Worm (Caenorhabditis elegans) whole organism, L4 larva: ENCODE measurements around the gene sph-1.

Source experiments
- F26F4.8 ChIP-seq: fragments of 200-800 bp; sonication (Bioruptor generic); conservative IDR thresholded peaks from 2 replicates; pipeline ENCODE4 v1.3.6; 2022; ENCODE audit warnings: missing genetic modification characterization, missing compliant biosample characterization
- F49E8.2 ChIP-seq: sonication (generic microtip); optimal IDR thresholded peaks from 2 replicates; lab custom pipeline; 2016; ENCODE audit warnings: missing compliant biosample characterization, mild to moderate bottlenecking, missing genetic modification characterization, borderline replicate concordance
- R02D3.7 ChIP-seq: fragments of 150-350 bp; sonication (generic microtip); optimal IDR thresholded peaks from 3 replicates; lab custom pipeline; 2014; ENCODE audit warnings: missing biosample characterization, missing genetic modification characterization
- T20F7.1 ChIP-seq: fragments of 200-800 bp; sonication (Bioruptor generic); optimal IDR thresholded peaks from 2 replicates; lab custom pipeline; 2018; ENCODE audit warnings: mild to moderate bottlenecking, missing genetic modification characterization, missing compliant biosample characterization
- aly-2 ChIP-seq: sonication (generic microtip); optimal IDR thresholded peaks from 2 replicates; lab custom pipeline; 2018; ENCODE audit warnings: missing biosample characterization, missing genetic modification characterization
- ceh-20 ChIP-seq: fragments of 200-800 bp; sonication (Bioruptor generic); IDR thresholded peaks from 2 replicates; pipeline ENCODE4 v1.3.6; 2022; ENCODE audit warnings: missing genetic modification reagents, missing genetic modification characterization, missing compliant biosample characterization
- ces-1 ChIP-seq: fragments of 150-350 bp; sonication (generic microtip); optimal IDR thresholded peaks from 4 replicates; lab custom pipeline; 2014; ENCODE audit warnings: missing biosample characterization, missing genetic modification reagents, missing genetic modification characterization
- daf-16 ChIP-seq, 3 experiments: sonication (generic microtip); optimal IDR thresholded peaks; 2 replicates each; lab custom pipeline; 2016 to 2017; ENCODE audit warnings: missing genetic modification characterization in 3 of 3, missing genetic modification reagents in 3 of 3, mild to moderate bottlenecking in 2 of 3, missing compliant biosample characterization in 2 of 3, missing biosample characterization in 1 of 3, moderate library complexity in 1 of 3
- daf-8 ChIP-seq: fragments of 200-800 bp; sonication (Bioruptor generic); IDR thresholded peaks from 2 replicates; pipeline ENCODE4 v1.3.6; 2022; ENCODE audit warnings: missing genetic modification characterization, missing compliant biosample characterization
- dmd-6 ChIP-seq: fragments of 200-800 bp; sonication (Bioruptor generic); IDR thresholded peaks from 2 replicates; pipeline ENCODE4 v1.3.6; 2022; ENCODE audit warnings: missing genetic modification reagents, missing genetic modification characterization, missing compliant biosample characterization
- duxl-1 ChIP-seq: sonication (generic microtip); optimal IDR thresholded peaks from 2 replicates; lab custom pipeline; 2016; ENCODE audit warnings: mild to moderate bottlenecking, missing genetic modification characterization, moderate library complexity, missing compliant biosample characterization; ENCODE audit not compliant: poor library complexity
- dve-1 ChIP-seq: sonication (generic microtip); optimal IDR thresholded peaks from 2 replicates; lab custom pipeline; 2017; ENCODE audit warnings: antibody characterized with exemption, mild to moderate bottlenecking, missing genetic modification characterization, missing compliant biosample characterization; ENCODE audit not compliant: insufficient read depth
- egl-43 ChIP-seq: fragments of 200-800 bp; sonication (Bioruptor generic); IDR thresholded peaks from 2 replicates; pipeline ENCODE4 v1.3.6; 2022; ENCODE audit warnings: missing genetic modification reagents, missing genetic modification characterization, missing compliant biosample characterization
- fkh-10 ChIP-seq: fragments of 150-350 bp; optimal IDR thresholded peaks from 2 replicates; lab custom pipeline; 2014; ENCODE audit warnings: missing biosample characterization, missing genetic modification reagents, missing genetic modification characterization
- gei-8 ChIP-seq: fragments of 200-800 bp; sonication (Bioruptor generic); optimal IDR thresholded peaks from 2 replicates; lab custom pipeline; 2018; ENCODE audit warnings: mild to moderate bottlenecking, missing genetic modification characterization, missing compliant biosample characterization
- hlh-11 ChIP-seq: fragments of 200-800 bp; sonication (Bioruptor generic); optimal IDR thresholded peaks from 2 replicates; lab custom pipeline; 2018; ENCODE audit warnings: mild to moderate bottlenecking, missing genetic modification characterization, missing compliant biosample characterization
- hlh-30 ChIP-seq: sonication (generic microtip); optimal IDR thresholded peaks from 2 replicates; lab custom pipeline; 2017; ENCODE audit warnings: antibody characterized with exemption, mild to moderate bottlenecking, missing genetic modification characterization, missing compliant biosample characterization; ENCODE audit not compliant: insufficient read depth
- jun-1 ChIP-seq: fragments of 150-350 bp; optimal IDR thresholded peaks from 2 replicates; lab custom pipeline; 2014; ENCODE audit warnings: missing biosample characterization, missing genetic modification reagents, missing genetic modification characterization
- lin-13 ChIP-seq: fragments of 150-350 bp; optimal IDR thresholded peaks from 2 replicates; lab custom pipeline; 2014; ENCODE audit warnings: missing biosample characterization, missing genetic modification reagents, missing genetic modification characterization
- lin-15B ChIP-seq: fragments of 150-350 bp; sonication (generic microtip); optimal IDR thresholded peaks from 3 replicates; lab custom pipeline; 2014; ENCODE audit warnings: missing biosample characterization, missing genetic modification characterization
- lin-29 ChIP-seq: fragments of 200-800 bp; sonication (Bioruptor generic); IDR thresholded peaks from 2 replicates; pipeline ENCODE4 v1.3.6; 2022; ENCODE audit warnings: missing genetic modification reagents, missing genetic modification characterization, missing compliant biosample characterization
- lin-39 ChIP-seq: fragments of 150-350 bp; optimal IDR thresholded peaks from 2 replicates; lab custom pipeline; 2014; ENCODE audit warnings: missing biosample characterization, missing genetic modification reagents, missing genetic modification characterization
- lir-3 ChIP-seq: sonication (generic microtip); optimal IDR thresholded peaks from 2 replicates; lab custom pipeline; 2016; ENCODE audit warnings: mild to moderate bottlenecking, missing genetic modification characterization, missing compliant biosample characterization
- madf-9 ChIP-seq: fragments of 200-800 bp; sonication (Bioruptor generic); conservative IDR thresholded peaks from 2 replicates; pipeline ENCODE4 v1.3.6; 2022; ENCODE audit warnings: missing genetic modification reagents, missing genetic modification characterization, missing compliant biosample characterization
- mdl-1 ChIP-seq, 2 experiments: fragments of 150-350 bp in 1 of 2; sonication (generic microtip) in 1 of 2; optimal IDR thresholded peaks; 2 replicates each; lab custom pipeline; 2014 to 2017; ENCODE audit warnings: missing biosample characterization in 2 of 2, missing genetic modification characterization in 2 of 2
- mep-1 ChIP-seq: fragments of 150-350 bp; sonication (generic microtip); optimal IDR thresholded peaks from 3 replicates; lab custom pipeline; 2014; ENCODE audit warnings: missing biosample characterization, missing genetic modification characterization
- mes-2 ChIP-seq: sonication (generic microtip); optimal IDR thresholded peaks from 2 replicates; lab custom pipeline; 2016; ENCODE audit warnings: missing genotype, mild to moderate bottlenecking, missing genetic modification characterization, missing compliant biosample characterization; ENCODE audit not compliant: poor library complexity, severe bottlenecking
- mxl-2 ChIP-seq: fragments of 200-800 bp; sonication (Bioruptor generic); conservative IDR thresholded peaks from 2 replicates; pipeline ENCODE4 v1.3.6; 2022; ENCODE audit warnings: missing genetic modification reagents, missing genetic modification characterization, missing compliant biosample characterization
- nhr-10 ChIP-seq: fragments of 150-350 bp; optimal IDR thresholded peaks from 2 replicates; lab custom pipeline; 2014; ENCODE audit warnings: missing biosample characterization, missing genetic modification characterization
- nhr-102 ChIP-seq: sonication (generic microtip); optimal IDR thresholded peaks from 2 replicates; lab custom pipeline; 2016; ENCODE audit warnings: mild to moderate bottlenecking, missing genetic modification characterization, moderate library complexity, missing compliant biosample characterization
- nhr-11 ChIP-seq: fragments of 150-350 bp; optimal IDR thresholded peaks from 2 replicates; lab custom pipeline; 2014; ENCODE audit warnings: missing biosample characterization, missing genetic modification characterization
- nhr-111 ChIP-seq: fragments of 200-800 bp; sonication (Bioruptor generic); optimal IDR thresholded peaks from 2 replicates; lab custom pipeline; 2018; ENCODE audit warnings: mild to moderate bottlenecking, missing genetic modification characterization, missing compliant biosample characterization
- nhr-28 ChIP-seq: fragments of 150-350 bp; optimal IDR thresholded peaks from 2 replicates; lab custom pipeline; 2014; ENCODE audit warnings: missing biosample characterization, missing genetic modification characterization
- nhr-42 ChIP-seq: fragments of 200-800 bp; sonication (Bioruptor generic); IDR thresholded peaks from 2 replicates; pipeline ENCODE4 v1.3.6; 2022; ENCODE audit warnings: missing genetic modification characterization, missing compliant biosample characterization
- nhr-77 ChIP-seq: fragments of 150-350 bp; optimal IDR thresholded peaks from 2 replicates; lab custom pipeline; 2014; ENCODE audit warnings: missing biosample characterization, missing genetic modification characterization
- pqm-1 ChIP-seq: sonication (generic microtip); optimal IDR thresholded peaks from 2 replicates; lab custom pipeline; 2017; ENCODE audit warnings: missing biosample characterization, missing genetic modification characterization
- set-16 ChIP-seq: fragments of 200-800 bp; sonication (Bioruptor generic); IDR thresholded peaks from 2 replicates; pipeline ENCODE4 v1.3.6; 2022; ENCODE audit warnings: missing genetic modification reagents, missing genetic modification characterization, missing compliant biosample characterization
- spr-1 ChIP-seq: sonication (generic microtip); optimal IDR thresholded peaks from 2 replicates; lab custom pipeline; 2016; ENCODE audit warnings: mild to moderate bottlenecking, missing genetic modification characterization, missing compliant biosample characterization
- unc-130 ChIP-seq: sonication (generic microtip); optimal IDR thresholded peaks from 2 replicates; lab custom pipeline; 2016; ENCODE audit warnings: missing genetic modification reagents, missing genetic modification characterization, missing compliant biosample characterization
- unc-62 ChIP-seq, 3 experiments: fragments of 150-350 bp in 1 of 3; sonication (generic microtip); optimal IDR thresholded peaks in 2 of 3; peaks in 1 of 3; 1 replicate in 1 of 3; 2 replicates in 2 of 3; lab custom pipeline; 2014 to 2017; ENCODE audit warnings: missing biosample characterization in 3 of 3, missing genetic modification characterization in 3 of 3, missing genetic modification reagents in 3 of 3, missing genotype in 1 of 3
- vab-7 ChIP-seq: fragments of 200-800 bp; sonication (Bioruptor generic); IDR thresholded peaks from 2 replicates; pipeline ENCODE4 v1.3.6; 2022; ENCODE audit warnings: missing genetic modification reagents, missing genetic modification characterization, missing compliant biosample characterization
- zfp-3 ChIP-seq: fragments of 200-800 bp; sonication (Bioruptor generic); conservative IDR thresholded peaks from 2 replicates; pipeline ENCODE4 v1.3.6; 2022; ENCODE audit warnings: missing genetic modification reagents, missing genetic modification characterization, missing compliant biosample characterization
- zip-11 ChIP-seq: fragments of 200-800 bp; sonication (Bioruptor generic); IDR thresholded peaks from 2 replicates; pipeline ENCODE4 v1.3.6; 2022; ENCODE audit warnings: missing genetic modification characterization, missing compliant biosample characterization
- ztf-11 ChIP-seq: fragments of 150-350 bp; optimal IDR thresholded peaks from 2 replicates; lab custom pipeline; 2014; ENCODE audit warnings: missing biosample characterization, missing genetic modification characterization

The sph-1 gene

ce11 chrIV:8153163-8153562 lies 19.8 kb upstream of the sph-1 start:
- no peak for TF ChIP-seq mdl-1 (tag; optimal IDR thresholded peaks at IDR 0.05; lab: Kevin White, UChicago)
- no peak for TF ChIP-seq lir-3 (tag; lab: Kevin White, UChicago)
- TF ChIP-seq unc-62 (GFP tag; optimal IDR thresholded peaks at IDR 0.05 in 1 of 2; lab: Kevin White, UChicago): peak in 1 of 2 experiments; percentile 93
- no peak for TF ChIP-seq unc-62 (tag; optimal IDR thresholded peaks at IDR 0.05; lab: Kevin White, UChicago)
- no peak for TF ChIP-seq ceh-20 (GFP tag; lab: Robert Waterston, UW)
- TF ChIP-seq jun-1 (tag; lab: Kevin White, UChicago): no peak
- TF ChIP-seq unc-130 (GFP tag; lab: Kevin White, UChicago): no peak
- TF ChIP-seq, all 104 proteins: peak for 1

- TF ChIP-seq dmd-6 (GFP tag; lab: Robert Waterston, UW) (0 out of 2 replicates have a peak, but pooled peaks have one; percentile 9), daf-16 (GFP tag; optimal IDR thresholded peaks at IDR 0.05; lab: Kevin White, UChicago) (no peak), daf-16 (tag; optimal IDR thresholded peaks at IDR 0.05; lab: Kevin White, UChicago) (peak; percentile 49), lin-29 (no peak), dve-1 (tag; lab: Kevin White, UChicago) (peak; percentile 21), pqm-1 (tag; lab: Kevin White, UChicago) (peak; percentile 54), hlh-11 (tag; lab: Kevin White, UChicago) (peak; percentile 11), mes-2 (tag; lab: Kevin White, UChicago) (no peak), nhr-28 (tag; lab: Kevin White, UChicago) (peak; percentile 53), madf-9 (GFP tag; lab: Robert Waterston, UW) (no peak)
Measured at ce11 chrIV:8152688-8153087, 19.3 kb upstream of the sph-1 start.

ce11 chrIV:8152145-8152544 lies 18.8 kb upstream of the sph-1 start, which contains the start of gene faah-2:
Gene faah-2, plus strand, starts transcription at chrIV:8152445.
- TF ChIP-seq fkh-10 (no peak), unc-62 (GFP tag; optimal IDR thresholded peaks at IDR 0.05 in 1 of 2; lab: Kevin White, UChicago) (peak in 1 of 2 experiments; percentile 50), unc-62 (tag; optimal IDR thresholded peaks at IDR 0.05; lab: Kevin White, UChicago) (no peak)

- TF ChIP-seq nhr-42 (no peak), F49E8.2 (tag; lab: Kevin White, UChicago) (no peak), nhr-77 (tag; lab: Kevin White, UChicago) (peak; percentile 52), mep-1 (tag; lab: Kevin White, UChicago) (peak; percentile 40), lir-3 (tag; lab: Kevin White, UChicago) (no peak), R02D3.7 (no peak), ztf-11 (no peak), nhr-102 (peak; percentile 48), ces-1 (GFP tag; lab: Kevin White, UChicago) (no peak), spr-1 (tag; lab: Kevin White, UChicago) (no peak), duxl-1 (tag; lab: Kevin White, UChicago) (no peak), zip-11 (GFP tag; lab: Robert Waterston, UW) (no peak), lin-15B (tag; lab: Kevin White, UChicago) (no peak), mxl-2 (GFP tag; lab: Robert Waterston, UW) (no peak), F26F4.8 (no peak), daf-8 (GFP tag; lab: Robert Waterston, UW) (no peak), nhr-11 (no peak), vab-7 (GFP tag; lab: Robert Waterston, UW) (no peak), lin-13 (GFP tag; lab: Kevin White, UChicago) (no peak), lin-39 (tag; lab: Kevin White, UChicago) (no peak), T20F7.1 (GFP tag; lab: Kevin White, UChicago) (peak; percentile 42), gei-8 (no peak), egl-43 (no peak), hlh-30 (tag; lab: Kevin White, UChicago) (peak; percentile 53), aly-2 (no peak), nhr-111 (GFP tag; lab: Kevin White, UChicago) (no peak), mes-2 (tag; lab: Kevin White, UChicago) (peak; percentile 28), nhr-28 (tag; lab: Kevin White, UChicago) (peak; percentile 72), zfp-3 (GFP tag; lab: Robert Waterston, UW) (no peak), nhr-10 (tag; lab: Kevin White, UChicago) (no peak), set-16 (GFP tag; lab: Robert Waterston, UW) (no peak)
Measured at ce11 chrIV:8151721-8152120, 18.4 kb upstream of the sph-1 start.
